Fruit fly (Drosophila melanogaster): ENCODE measurements around the gene CG3918.

The CG3918 gene

DNA sequence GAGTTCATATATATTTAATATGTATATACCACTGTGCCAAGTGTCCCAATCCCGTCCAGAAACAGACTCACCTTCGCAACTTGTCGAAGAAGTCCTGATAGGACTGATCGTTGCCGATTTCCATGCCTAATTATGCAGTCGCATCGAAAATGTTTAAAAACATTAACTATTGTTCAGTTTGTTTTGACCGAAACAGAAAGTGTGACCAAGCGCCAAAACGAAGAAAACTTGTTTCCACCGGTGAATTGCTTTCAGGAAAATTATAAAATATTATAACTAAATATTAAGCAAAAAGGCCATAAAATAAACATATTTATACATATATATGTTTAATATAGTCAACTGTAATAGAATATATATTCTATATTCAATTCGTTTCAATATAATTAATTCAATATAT lies 3.4 kb downstream of the CG3918 start, which contains the start of gene CG3342:
Gene CG3342 (minus strand): TSS at position 209 of the 400 bp plus-strand sequence.
- no peak for TF ChIP-seq CG3919 (GFP tag; optimal IDR thresholded peaks at IDR 0.05)
- TF ChIP-seq Eip78C (GFP tag): peak; percentile 34
- TF ChIP-seq eg (GFP tag; IDR thresholded peaks at IDR 0.05): no peak
- TF ChIP-seq CG8632 (GFP tag; optimal IDR thresholded peaks at IDR 0.05): no peak
- no peak for TF ChIP-seq CG6808 (GFP tag; optimal IDR thresholded peaks at IDR 0.05)
- TF ChIP-seq topi (GFP tag; optimal IDR thresholded peaks at IDR 0.05): no peak
- no peak for TF ChIP-seq Smox (GFP tag; optimal IDR thresholded peaks at IDR 0.05)
- TF ChIP-seq Hr4 (GFP tag; optimal IDR thresholded peaks at IDR 0.05): no peak
- peak; percentile 47 for TF ChIP-seq svp (GFP tag)

DNA sequence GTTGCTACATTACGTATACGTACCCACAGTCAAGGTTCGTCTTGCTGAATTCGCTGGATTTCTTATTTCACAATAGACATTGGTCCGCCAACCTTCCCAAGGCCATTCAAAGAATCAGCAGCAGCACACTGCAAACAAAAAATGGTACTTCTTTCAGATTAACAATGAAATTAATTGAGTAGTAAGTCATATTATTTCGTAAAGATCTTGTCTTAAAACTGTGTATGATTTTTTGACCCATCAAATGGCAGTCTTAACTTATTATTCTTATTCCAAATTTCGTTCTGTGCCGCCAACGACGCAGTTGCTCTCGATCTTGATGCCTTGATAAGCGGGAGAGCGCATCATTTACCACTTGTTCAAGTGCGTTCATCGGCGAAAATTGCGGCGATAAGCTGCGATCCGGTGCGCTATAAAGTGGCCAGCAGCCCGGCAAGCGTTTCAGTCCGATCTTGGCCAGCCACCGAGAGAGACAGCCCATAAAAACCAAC lies 4.3 kb downstream of the CG3918 start, which contains the start of gene Agxt:
Gene Agxt (plus strand): TSS at position 441 of the 491 bp plus-strand sequence.
- TF ChIP-seq CG9139 (GFP tag; optimal IDR thresholded peaks at IDR 0.05) (no peak), Sox102F (GFP tag; optimal IDR thresholded peaks at IDR 0.05) (no peak), Hr4 (GFP tag; optimal IDR thresholded peaks at IDR 0.05) (peak; percentile 29), lz (GFP tag; optimal IDR thresholded peaks at IDR 0.05) (peak; percentile 32), fkh (GFP tag; optimal IDR thresholded peaks at IDR 0.05) (no peak), CG3919 (GFP tag; optimal IDR thresholded peaks at IDR 0.05) (peak; percentile 51), Hr38 (GFP tag; optimal IDR thresholded peaks at IDR 0.05) (no peak), CG15336 (GFP tag; IDR thresholded peaks at IDR 0.05) (peak; percentile 40; the same call in 1 of the 2 replicates), Ets21C (GFP tag; optimal IDR thresholded peaks at IDR 0.05) (no peak), CG7368 (GFP tag; optimal IDR thresholded peaks at IDR 0.05) (peak; percentile 51), CG6808 (GFP tag; optimal IDR thresholded peaks at IDR 0.05) (no peak), OdsH (GFP tag; optimal IDR thresholded peaks at IDR 0.05) (peak; percentile 34), Ets96B (tag; optimal IDR thresholded peaks at IDR 0.05) (peak; percentile 57), CG10669 (GFP tag; optimal IDR thresholded peaks at IDR 0.05) (peak; percentile 59), CG6854 (GFP tag; optimal IDR thresholded peaks at IDR 0.05) (no peak), ss (GFP tag; optimal IDR thresholded peaks at IDR 0.05) (no peak), Hr39 (GFP tag; optimal IDR thresholded peaks at IDR 0.05) (peak; percentile 56), eg (GFP tag; IDR thresholded peaks at IDR 0.05) (peak; percentile 67), fd85E (GFP tag; optimal IDR thresholded peaks at IDR 0.05) (no peak), CG8119 (GFP tag; IDR thresholded peaks at IDR 0.05) (no peak), CG10631 (GFP tag; optimal IDR thresholded peaks at IDR 0.05) (peak; percentile 42), esn (GFP tag; optimal IDR thresholded peaks at IDR 0.05) (peak; percentile 37), pdm3 (GFP tag; optimal IDR thresholded peaks at IDR 0.05) (peak; percentile 61), dsx (GFP tag; optimal IDR thresholded peaks at IDR 0.05; ENCODE audit: poor library complexity, severe bottlenecking) (peak; percentile 52), net (GFP tag; optimal IDR thresholded peaks at IDR 0.05) (peak; percentile 49), CG8632 (GFP tag; optimal IDR thresholded peaks at IDR 0.05) (peak; percentile 37), Eip93F (GFP tag; optimal IDR thresholded peaks at IDR 0.05) (no peak), Lpt (GFP tag; optimal IDR thresholded peaks at IDR 0.05) (no peak), Smox (GFP tag; optimal IDR thresholded peaks at IDR 0.05) (peak; percentile 21), dac (GFP tag; optimal IDR thresholded peaks at IDR 0.05) (no peak), cyc (GFP tag; optimal IDR thresholded peaks at IDR 0.05) (peak; percentile 45), CG31627 (GFP tag; optimal IDR thresholded peaks at IDR 0.05) (peak; percentile 45), CG6276 (GFP tag; optimal IDR thresholded peaks at IDR 0.05) (no peak), acj6 (GFP tag; optimal IDR thresholded peaks at IDR 0.05) (peak; percentile 53), CG6163 (GFP tag; IDR thresholded peaks at IDR 0.05) (peak; percentile 50; the same call in 1 of the 3 replicates), CG11762 (GFP tag; optimal IDR thresholded peaks at IDR 0.05; ENCODE audit: insufficient read depth) (peak; percentile 4), topi (GFP tag; optimal IDR thresholded peaks at IDR 0.05) (peak; percentile 42), fd59A (GFP tag; optimal IDR thresholded peaks at IDR 0.05) (peak; percentile 20), svp (GFP tag) (peak; percentile 75), CG11902 (GFP tag; optimal IDR thresholded peaks at IDR 0.05) (no peak), Blimp-1 (GFP tag; optimal IDR thresholded peaks at IDR 0.05) (no peak), CG8319 (GFP tag; optimal IDR thresholded peaks at IDR 0.05) (peak; percentile 29), CG4318 (GFP tag; optimal IDR thresholded peaks at IDR 0.05) (no peak), Eip78C (GFP tag) (peak; percentile 84), Met (GFP tag; optimal IDR thresholded peaks at IDR 0.05) (no peak), Sox15 (GFP tag; optimal IDR thresholded peaks at IDR 0.05) (no peak), Sox14 (GFP tag; optimal IDR thresholded peaks at IDR 0.05) (no peak), CG1621 (tag; optimal IDR thresholded peaks at IDR 0.05) (peak; percentile 42)
